Fruit fly (Drosophila melanogaster) whole organism, adult: ENCODE data around the gene CG46430.

ENCODE experiments used
- CG11617 ChIP-seq: fragments of 200-800 bp; sonication (Bioruptor generic); optimal IDR thresholded peaks from 2 replicates; lab custom pipeline; 2017; ENCODE audit warnings: mild to moderate bottlenecking, missing biosample characterization, missing genetic modification reagents, missing genetic modification characterization
- CG12768 ChIP-seq: fragments of 200-800 bp; sonication (Bioruptor generic); optimal IDR thresholded peaks from 2 replicates; lab custom pipeline; 2017; ENCODE audit warnings: missing biosample characterization, missing genetic modification characterization, mild to moderate bottlenecking, moderate library complexity, missing genetic modification reagents
- CG14711 ChIP-seq: fragments of 200-800 bp; sonication (Bioruptor generic); optimal IDR thresholded peaks from 2 replicates; lab custom pipeline; 2018; ENCODE audit warnings: missing biosample characterization, mild to moderate bottlenecking, missing genetic modification characterization, moderate library complexity
- CG1620 ChIP-seq: fragments of 200-800 bp; sonication (Bioruptor generic); optimal IDR thresholded peaks from 2 replicates; lab custom pipeline; 2016; ENCODE audit warnings: missing biosample characterization, missing genetic modification characterization
- CG33017 ChIP-seq: fragments of 200-800 bp; sonication (Bioruptor generic); optimal IDR thresholded peaks from 2 replicates; lab custom pipeline; 2018; ENCODE audit warnings: missing biosample characterization, mild to moderate bottlenecking, missing genetic modification characterization, moderate library complexity
- CG5204 ChIP-seq: fragments of 200-800 bp; sonication (Bioruptor generic); optimal IDR thresholded peaks from 2 replicates; lab custom pipeline; 2016; ENCODE audit warnings: missing biosample characterization, missing genetic modification characterization
- CG7045 ChIP-seq: fragments of 200-800 bp; sonication (Bioruptor generic); optimal IDR thresholded peaks from 2 replicates; lab custom pipeline; 2017; ENCODE audit warnings: missing biosample characterization, mild to moderate bottlenecking, missing genetic modification characterization
- CG7101 ChIP-seq: fragments of 200-800 bp; sonication (Bioruptor generic); optimal IDR thresholded peaks from 2 replicates; lab custom pipeline; 2018; ENCODE audit warnings: missing biosample characterization, mild to moderate bottlenecking, missing genetic modification characterization, moderate library complexity
- Clk ChIP-seq: fragments of 200-800 bp; sonication (Bioruptor generic); optimal IDR thresholded peaks from 2 replicates; lab custom pipeline; 2017; ENCODE audit warnings: missing biosample characterization, missing genetic modification characterization
- Crg-1 ChIP-seq: fragments of 200-800 bp; sonication (Bioruptor generic); optimal IDR thresholded peaks from 2 replicates; lab custom pipeline; 2016; ENCODE audit warnings: missing biosample characterization, missing genetic modification characterization
- Hr96 ChIP-seq: fragments of 200-800 bp; sonication (Bioruptor generic); optimal IDR thresholded peaks from 2 replicates; lab custom pipeline; 2016; ENCODE audit warnings: missing biosample characterization, missing genetic modification characterization
- Mnt ChIP-seq: fragments of 200-800 bp; sonication (Bioruptor generic); optimal IDR thresholded peaks from 2 replicates; lab custom pipeline; 2016; ENCODE audit warnings: missing biosample characterization, mild to moderate bottlenecking, missing genetic modification characterization
- bab1 ChIP-seq: fragments of 200-800 bp; sonication (Bioruptor generic); optimal IDR thresholded peaks from 3 replicates; lab custom pipeline; 2019; ENCODE audit warnings: missing biosample characterization, mild to moderate bottlenecking, missing genetic modification characterization, moderate library complexity
- cic ChIP-seq: fragments of 200-800 bp; sonication (Bioruptor generic); optimal IDR thresholded peaks from 2 replicates; lab custom pipeline; 2017; ENCODE audit warnings: missing biosample characterization, mild to moderate bottlenecking, missing genetic modification characterization, moderate library complexity
- cnc ChIP-seq, 2 experiments: fragments of >200 bp; optimal IDR thresholded peaks; 2 replicates each; lab custom pipeline; 2017
- kay ChIP-seq: fragments of 200-800 bp; sonication (Bioruptor generic); peaks from one replicate; lab custom pipeline; 2016; ENCODE audit warnings: missing biosample characterization, missing genetic modification characterization, borderline replicate concordance
- ovo ChIP-seq: fragments of 200-800 bp; sonication (Bioruptor generic); optimal IDR thresholded peaks from 2 replicates; lab custom pipeline; 2016; ENCODE audit warnings: missing biosample characterization, missing genetic modification characterization
- pad ChIP-seq: fragments of 200-800 bp; sonication (Bioruptor generic); optimal IDR thresholded peaks from 3 replicates; lab custom pipeline; 2017; ENCODE audit warnings: missing biosample characterization, missing genetic modification characterization, mild to moderate bottlenecking, moderate library complexity, missing genetic modification reagents
- tj ChIP-seq: fragments of 200-800 bp; sonication (Bioruptor generic); optimal IDR thresholded peaks from 3 replicates; lab custom pipeline; 2017; ENCODE audit warnings: missing biosample characterization, mild to moderate bottlenecking, missing genetic modification characterization, moderate library complexity
- toe ChIP-seq: fragments of 200-800 bp; sonication (Bioruptor generic); optimal IDR thresholded peaks from 2 replicates; lab custom pipeline; 2016; ENCODE audit warnings: missing biosample characterization, missing genetic modification characterization

CG46430 gene

DNA sequence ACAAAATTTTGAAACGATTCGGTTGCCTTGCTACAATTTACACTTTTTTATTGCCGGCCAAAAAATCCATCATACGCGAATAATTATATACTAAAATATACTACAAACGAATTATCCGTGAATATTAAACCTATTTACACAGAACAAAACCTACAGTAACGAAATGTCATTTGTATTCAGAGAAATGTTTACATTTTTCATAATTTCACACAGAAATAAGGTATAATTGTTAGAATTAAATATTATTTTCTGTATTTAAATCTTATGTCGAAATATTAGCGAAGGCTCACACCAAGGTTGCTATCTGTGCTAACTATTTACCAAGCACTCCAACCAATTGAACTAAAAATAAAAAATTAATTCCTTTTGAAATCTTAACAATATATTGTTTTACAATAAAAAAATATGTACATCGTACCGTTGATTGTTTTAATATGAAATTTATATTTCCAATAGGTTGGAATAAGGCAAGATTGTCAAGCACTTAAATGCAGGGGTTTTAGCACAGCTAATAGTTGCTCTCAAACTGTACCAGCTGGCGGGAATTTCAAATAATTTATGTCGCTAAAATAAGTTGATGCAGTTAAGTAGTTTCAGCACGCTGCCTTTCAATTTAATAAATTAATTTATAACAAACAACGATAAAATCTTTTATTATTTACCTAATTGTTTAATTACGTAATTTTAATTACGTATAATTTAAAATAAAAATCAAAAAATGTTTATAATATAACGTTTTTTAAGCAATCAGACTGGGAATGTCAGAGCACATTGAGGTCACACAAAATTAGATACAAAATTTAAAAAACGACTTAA is 15.1 kb upstream of the CG46430 start, which contains the start of the genes Gem3 and CG32061:
Gene Gem3 (minus strand): TSS at position 51 of the 816 bp plus-strand sequence.
Gene CG32061 (plus strand): TSS at position 766 of the 816 bp plus-strand sequence.
- TF ChIP-seq Clk (GFP tag; lab: Kevin White, UChicago), result no peak
- TF ChIP-seq ovo (GFP tag; lab: Kevin White, UChicago), result no peak
- TF ChIP-seq pad (GFP tag; lab: Kevin White, UChicago), result no peak
- no peak for TF ChIP-seq CG7045 (GFP tag; lab: Kevin White, UChicago)
- no peak for TF ChIP-seq CG14711
- no peak for TF ChIP-seq toe (GFP tag; lab: Kevin White, UChicago)
- no peak for TF ChIP-seq Crg-1
- TF ChIP-seq tj (GFP tag; lab: Kevin White, UChicago), result no peak
- no peak for TF ChIP-seq Mnt (GFP tag; lab: Kevin White, UChicago)
- TF ChIP-seq CG33017 (tag; lab: Kevin White, UChicago), result no peak
- no peak for TF ChIP-seq cic

DNA sequence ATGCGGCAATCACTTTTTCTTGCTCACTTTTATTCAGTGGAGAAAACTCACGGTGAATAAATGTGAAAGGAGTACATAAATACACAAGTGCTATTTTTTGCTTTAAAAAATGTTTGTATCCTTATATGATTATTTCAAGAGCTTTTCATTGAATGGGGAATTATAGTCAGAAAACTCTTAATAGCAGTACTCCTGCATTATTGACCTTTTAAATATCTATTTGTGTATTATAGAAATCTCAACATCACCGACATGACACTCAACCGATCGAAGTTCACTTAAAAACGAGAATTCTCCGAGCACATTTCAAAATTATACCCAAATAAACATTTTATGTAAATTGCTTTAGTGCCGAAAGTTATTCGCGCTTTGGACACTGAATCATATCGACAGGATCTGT is 13.4 kb upstream of the CG46430 start, which contains the start of gene S-Lap3:
Gene S-Lap3 (plus strand): TSS at position 301 of the 400 bp plus-strand sequence.
- TF ChIP-seq bab1 (GFP tag; lab: Kevin White, UChicago) (no peak), Mnt (GFP tag; lab: Kevin White, UChicago) (no peak), Hr96 (no peak)

DNA sequence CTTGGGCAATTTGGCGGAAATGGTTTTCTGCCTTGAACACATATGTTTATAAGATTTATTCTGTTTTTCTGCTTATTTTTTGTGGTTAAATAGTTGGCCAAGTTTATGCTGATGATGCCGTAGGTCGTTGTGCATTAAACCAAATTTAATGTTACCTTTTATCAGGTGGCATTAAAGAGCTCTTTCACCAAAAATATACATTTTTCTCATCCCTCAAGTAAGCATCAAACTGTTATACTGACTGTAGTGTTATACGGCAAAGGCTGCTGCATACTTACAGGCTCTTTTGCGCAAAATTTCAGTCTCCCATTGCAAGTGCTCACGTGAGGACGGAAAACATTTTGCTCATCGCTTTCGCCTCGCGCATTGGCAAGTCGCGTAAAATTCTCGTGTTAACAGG is 2.8 kb downstream of the CG46430 start, which contains the start of gene Rbfox1:
Gene Rbfox1 (plus strand): TSS at position 301 of the 400 bp plus-strand sequence.
- no peak for TF ChIP-seq cnc (optimal IDR thresholded peaks at IDR 0.05; lab: Kevin White, UChicago)
- no peak for TF ChIP-seq CG7045 (GFP tag; lab: Kevin White, UChicago)
- TF ChIP-seq CG14711, result no peak
- no peak for TF ChIP-seq Clk (GFP tag; lab: Kevin White, UChicago)
- no peak for TF ChIP-seq CG7101 (tag; lab: Kevin White, UChicago)
- no peak for TF ChIP-seq CG12768
- no peak for TF ChIP-seq CG5204 (GFP tag; lab: Kevin White, UChicago)
- no peak for TF ChIP-seq pad (GFP tag; lab: Kevin White, UChicago)
- no peak for TF ChIP-seq CG11617
- no peak for TF ChIP-seq Hr96
- TF ChIP-seq CG1620, result no peak
- TF ChIP-seq toe (GFP tag; lab: Kevin White, UChicago), result no peak
- TF ChIP-seq Crg-1, result no peak
- no peak for TF ChIP-seq CG33017 (tag; lab: Kevin White, UChicago)
- no peak for TF ChIP-seq cic
- TF ChIP-seq Mnt (GFP tag; lab: Kevin White, UChicago), result no peak
- TF ChIP-seq bab1 (GFP tag; lab: Kevin White, UChicago), result no peak

DNA sequence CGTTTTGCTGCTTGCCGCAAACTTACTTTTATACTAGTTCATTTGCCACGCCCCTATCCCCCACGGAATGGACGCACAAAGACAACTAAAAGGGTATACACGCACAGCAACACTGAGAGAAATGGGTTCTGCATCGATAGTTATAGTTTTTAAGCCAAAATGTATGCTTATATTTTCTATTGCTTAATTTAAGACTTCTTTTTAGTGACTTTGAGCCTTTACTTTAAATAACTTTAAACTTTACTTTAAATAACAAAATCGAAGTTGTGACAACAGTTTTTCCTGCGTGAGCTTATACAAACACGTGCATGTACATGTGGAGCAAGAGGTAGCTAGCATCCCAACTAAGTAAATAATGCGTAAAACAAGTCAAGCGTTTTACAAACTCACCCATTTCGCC is 4.2 kb downstream of the CG46430 start:
- TF ChIP-seq ovo (GFP tag; lab: Kevin White, UChicago) (no peak), tj (GFP tag; lab: Kevin White, UChicago) (no peak), CG7045 (GFP tag; lab: Kevin White, UChicago) (no peak), kay (GFP tag; lab: Kevin White, UChicago) (no peak), Clk (GFP tag; lab: Kevin White, UChicago) (no peak), toe (GFP tag; lab: Kevin White, UChicago) (no peak), Hr96 (no peak), cnc (optimal IDR thresholded peaks at IDR 0.05; lab: Kevin White, UChicago) (no peak), CG5204 (GFP tag; lab: Kevin White, UChicago) (no peak), CG33017 (tag; lab: Kevin White, UChicago) (no peak), CG14711 (no peak), Crg-1 (no peak)

DNA sequence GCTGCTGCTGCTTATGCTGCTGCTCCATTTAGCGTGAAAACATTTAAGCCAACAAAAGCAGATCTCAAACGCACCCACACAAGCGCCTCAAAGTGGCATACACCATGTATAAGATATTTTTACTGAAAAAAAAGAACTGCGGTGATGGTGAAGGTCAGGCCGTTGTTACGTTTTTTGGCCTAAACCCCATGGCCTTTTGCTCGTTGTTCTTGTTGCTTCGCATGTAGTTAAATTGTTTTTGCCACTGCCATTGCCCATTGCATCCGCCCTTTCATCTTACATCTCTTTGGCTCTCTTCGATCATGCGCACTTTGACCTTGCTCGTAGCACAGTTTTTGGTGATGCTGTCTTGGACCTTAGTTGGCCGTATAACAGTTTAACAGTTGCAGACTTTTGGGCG is 7.2 kb downstream of the CG46430 start:
- TF ChIP-seq tj (GFP tag; lab: Kevin White, UChicago), result no peak

DNA sequence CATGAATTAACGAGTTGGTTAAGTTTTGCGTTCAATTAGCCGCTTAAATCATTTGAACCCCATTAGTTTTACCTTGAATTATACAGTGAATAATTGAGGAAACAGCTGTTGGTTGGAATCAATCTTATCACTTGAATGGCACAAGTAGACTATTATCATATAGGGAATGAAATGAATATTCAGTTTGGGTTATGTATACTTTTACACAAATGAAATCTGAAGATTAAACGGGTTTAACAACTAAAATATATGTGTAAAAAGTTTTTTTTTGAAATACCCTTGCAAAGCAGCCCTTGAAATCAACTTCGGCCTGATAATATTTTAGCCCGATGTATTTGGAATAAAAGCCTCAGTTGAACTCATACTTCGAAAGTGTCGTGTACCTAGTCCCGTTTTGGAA is 12.2 kb downstream of the CG46430 start, which contains the start of gene S-Lap4:
Gene S-Lap4 (plus strand): TSS at position 301 of the 400 bp plus-strand sequence.
- TF ChIP-seq CG5204 (GFP tag; lab: Kevin White, UChicago) (no peak), Crg-1 (no peak), cnc (optimal IDR thresholded peaks at IDR 0.05; lab: Kevin White, UChicago) (no peak), ovo (GFP tag; lab: Kevin White, UChicago) (no peak), CG14711 (no peak), CG1620 (no peak), tj (GFP tag; lab: Kevin White, UChicago) (no peak), cic (no peak), toe (GFP tag; lab: Kevin White, UChicago) (no peak), pad (GFP tag; lab: Kevin White, UChicago) (no peak), CG7045 (GFP tag; lab: Kevin White, UChicago) (no peak), bab1 (GFP tag; lab: Kevin White, UChicago) (no peak), CG11617 (no peak)
